Worm (Caenorhabditis elegans) whole organism, L1 larva: Measurements from ENCODE around the gene R10E4.1.

Source experiments
- C04F5.9 ChIP-seq: sonication (generic microtip); optimal IDR thresholded peaks from 2 replicates; lab custom pipeline; 2016; ENCODE audit warnings: missing genetic modification characterization, missing compliant biosample characterization
- F16B12.6 ChIP-seq: fragments of 150-350 bp; optimal IDR thresholded peaks from 2 replicates; lab custom pipeline; 2014; ENCODE audit warnings: missing biosample characterization, missing genetic modification characterization
- Y116A8C.19 ChIP-seq: sonication (generic microtip); optimal IDR thresholded peaks from 2 replicates; lab custom pipeline; 2016; ENCODE audit warnings: missing compliant biosample characterization, missing genetic modification characterization, borderline replicate concordance
- aha-1 ChIP-seq: fragments of 150-350 bp; optimal IDR thresholded peaks from 2 replicates; lab custom pipeline; 2014; ENCODE audit warnings: missing biosample characterization, missing genetic modification characterization
- alr-1 ChIP-seq: fragments of 200-800 bp; sonication (Bioruptor generic); optimal IDR thresholded peaks from 2 replicates; lab custom pipeline; 2018; ENCODE audit warnings: borderline replicate concordance, mild to moderate bottlenecking, missing genetic modification characterization, missing compliant biosample characterization
- ama-1 ChIP-seq: fragments of 150-350 bp; optimal IDR thresholded peaks from 2 replicates; lab custom pipeline; 2014
- ceh-8 ChIP-seq: fragments of 200-800 bp; sonication (Bioruptor generic); optimal IDR thresholded peaks from 2 replicates; lab custom pipeline; 2018; ENCODE audit warnings: mild to moderate bottlenecking, missing genetic modification characterization, moderate library complexity, missing compliant biosample characterization
- ces-1 ChIP-seq: fragments of 150-350 bp; optimal IDR thresholded peaks from 2 replicates; lab custom pipeline; 2014; ENCODE audit warnings: missing biosample characterization, missing genetic modification reagents, missing genetic modification characterization
- dpl-1 ChIP-seq, 3 experiments: fragments of 150-350 bp in 2 of 3; sonication (generic microtip) in 1 of 3; optimal IDR thresholded peaks; 2 replicates each; lab custom pipeline; 2014 to 2017; ENCODE audit warnings: missing biosample characterization in 3 of 3, missing genetic modification characterization in 3 of 3, missing genetic modification reagents in 3 of 3
- dsc-1 ChIP-seq: sonication (generic microtip); optimal IDR thresholded peaks from 2 replicates; lab custom pipeline; 2016; ENCODE audit warnings: mild to moderate bottlenecking, missing genetic modification characterization, missing compliant biosample characterization
- efl-1 ChIP-seq, 4 experiments: fragments of 150-350 bp; optimal IDR thresholded peaks in 3 of 4; peaks in 1 of 4; 1 replicate in 1 of 4; 2 replicates in 3 of 4; lab custom pipeline; 2014; ENCODE audit warnings: missing biosample characterization in 2 of 4, missing genetic modification characterization in 2 of 4, missing genetic modification reagents in 2 of 4
- egl-27 ChIP-seq, 2 experiments: fragments of 150-350 bp in 1 of 2; sonication (generic microtip); optimal IDR thresholded peaks; 3 replicates each; lab custom pipeline; 2017 to 2018; ENCODE audit warnings: missing biosample characterization in 2 of 2, missing genetic modification characterization in 2 of 2, missing genetic modification reagents in 2 of 2
- elt-2 ChIP-seq: sonication (generic microtip); optimal IDR thresholded peaks from 2 replicates; lab custom pipeline; 2016; ENCODE audit warnings: missing genetic modification characterization, mild to moderate bottlenecking, inconsistent platforms, missing compliant biosample characterization, missing genetic modification reagents
- elt-3 ChIP-seq, 6 experiments: fragments of 150-350 bp in 1 of 6; sonication (generic microtip); optimal IDR thresholded peaks; 2 replicates each; lab custom pipeline; 2017 to 2018; ENCODE audit warnings: missing biosample characterization in 6 of 6, missing genetic modification characterization in 6 of 6, inconsistent platforms in 1 of 6
- ets-5 ChIP-seq: fragments of 200-800 bp; sonication (Bioruptor generic); IDR thresholded peaks from 2 replicates; pipeline ENCODE4 v1.3.6; 2022; ENCODE audit warnings: missing genetic modification characterization, missing compliant biosample characterization
- fkh-8 ChIP-seq: sonication (generic microtip); optimal IDR thresholded peaks from 2 replicates; lab custom pipeline; 2016; ENCODE audit warnings: mild to moderate bottlenecking, missing genetic modification characterization, missing compliant biosample characterization
- hlh-4 ChIP-seq: sonication (generic microtip); optimal IDR thresholded peaks from 2 replicates; lab custom pipeline; 2016; ENCODE audit warnings: mild to moderate bottlenecking, missing genetic modification characterization, missing compliant biosample characterization
- isw-1 ChIP-seq: fragments of 200-800 bp; sonication (Bioruptor generic); IDR thresholded peaks from 2 replicates; pipeline ENCODE4 v1.3.6; 2022; ENCODE audit warnings: missing genetic modification characterization, missing compliant biosample characterization
- lin-35 ChIP-seq, 2 experiments: fragments of 150-350 bp; optimal IDR thresholded peaks; 2 replicates each; lab custom pipeline; 2014; ENCODE audit warnings: missing biosample characterization in 2 of 2, missing genetic modification characterization in 2 of 2, missing genetic modification reagents in 2 of 2
- lsy-2 ChIP-seq, 2 experiments: fragments of 150-350 bp; optimal IDR thresholded peaks; 2 replicates each; lab custom pipeline; 2014; ENCODE audit warnings: missing biosample characterization in 2 of 2, missing genetic modification characterization in 2 of 2
- mef-2 ChIP-seq: fragments of 150-350 bp; optimal IDR thresholded peaks from 2 replicates; lab custom pipeline; 2014; ENCODE audit warnings: missing biosample characterization, missing genetic modification characterization
- mep-1 ChIP-seq: fragments of 150-350 bp; optimal IDR thresholded peaks from 2 replicates; lab custom pipeline; 2014; ENCODE audit warnings: missing biosample characterization, missing genetic modification characterization
- nhr-11 ChIP-seq: fragments of 150-350 bp; optimal IDR thresholded peaks from 2 replicates; lab custom pipeline; 2014; ENCODE audit warnings: missing biosample characterization, missing genetic modification characterization
- nhr-19 ChIP-seq: fragments of 200-800 bp; sonication (Bioruptor generic); conservative IDR thresholded peaks from 2 replicates; pipeline ENCODE4 v1.3.6; 2022; ENCODE audit warnings: missing genetic modification characterization, missing compliant biosample characterization
- nhr-20 ChIP-seq: sonication (generic microtip); optimal IDR thresholded peaks from 2 replicates; lab custom pipeline; 2016; ENCODE audit warnings: mild to moderate bottlenecking, missing genetic modification characterization, missing compliant biosample characterization
- nhr-237 ChIP-seq: fragments of 150-350 bp; optimal IDR thresholded peaks from 2 replicates; lab custom pipeline; 2014; ENCODE audit warnings: missing biosample characterization, missing genetic modification characterization
- nhr-28 ChIP-seq: fragments of 150-350 bp; optimal IDR thresholded peaks from 2 replicates; lab custom pipeline; 2014; ENCODE audit warnings: missing biosample characterization, missing genetic modification characterization
- nhr-47 ChIP-seq: sonication (generic microtip); optimal IDR thresholded peaks from 2 replicates; lab custom pipeline; 2016; ENCODE audit warnings: mild to moderate bottlenecking, missing genetic modification characterization, moderate library complexity, missing compliant biosample characterization
- nhr-76 ChIP-seq: sonication (generic microtip); optimal IDR thresholded peaks from 2 replicates; lab custom pipeline; 2017; ENCODE audit warnings: missing biosample characterization, missing genetic modification characterization
- nhr-77 ChIP-seq: fragments of 150-350 bp; optimal IDR thresholded peaks from 2 replicates; lab custom pipeline; 2014; ENCODE audit warnings: missing biosample characterization, missing genetic modification characterization
- nhr-85 ChIP-seq: sonication (generic microtip); peaks from one replicate; lab custom pipeline; 2016; ENCODE audit warnings: missing genetic modification characterization, inconsistent platforms, missing compliant biosample characterization
- pag-3 ChIP-seq: sonication (generic microtip); optimal IDR thresholded peaks from 2 replicates; lab custom pipeline; 2017; ENCODE audit warnings: missing genetic modification characterization, mild to moderate bottlenecking, missing compliant biosample characterization, antibody characterized with exemption, borderline replicate concordance; ENCODE audit not compliant: insufficient read depth
- skn-1 ChIP-seq: fragments of 150-350 bp; optimal IDR thresholded peaks from 2 replicates; lab custom pipeline; 2014; ENCODE audit warnings: missing biosample characterization, missing genetic modification characterization
- snpc-4 ChIP-seq: fragments of 150-350 bp; optimal IDR thresholded peaks from 2 replicates; lab custom pipeline; 2014; ENCODE audit warnings: missing biosample characterization, missing genetic modification characterization
- snu-23 ChIP-seq: sonication (generic microtip); optimal IDR thresholded peaks from 2 replicates; lab custom pipeline; 2016; ENCODE audit warnings: missing genetic modification characterization, missing compliant biosample characterization
- sox-4 ChIP-seq: sonication (generic microtip); optimal IDR thresholded peaks from 2 replicates; lab custom pipeline; 2016; ENCODE audit warnings: missing genetic modification characterization, missing compliant biosample characterization
- unc-130 ChIP-seq: fragments of 150-350 bp; optimal IDR thresholded peaks from 2 replicates; lab custom pipeline; 2017; ENCODE audit warnings: missing biosample characterization, missing genetic modification characterization, inconsistent platforms
- unc-30 ChIP-seq: sonication (generic microtip); optimal IDR thresholded peaks from 2 replicates; lab custom pipeline; 2017; ENCODE audit warnings: missing biosample characterization, missing genetic modification characterization
- unc-98 ChIP-seq: fragments of 200-800 bp; sonication (Bioruptor generic); IDR thresholded peaks from 2 replicates; pipeline ENCODE4 v1.3.6; 2022; ENCODE audit warnings: missing genetic modification characterization, missing compliant biosample characterization
- zag-1 ChIP-seq: fragments of 150-350 bp; optimal IDR thresholded peaks from 2 replicates; lab custom pipeline; 2014; ENCODE audit warnings: missing biosample characterization, missing genetic modification characterization
- ztf-4 ChIP-seq: fragments of 150-350 bp; optimal IDR thresholded peaks from 2 replicates; lab custom pipeline; 2014; ENCODE audit warnings: missing biosample characterization, missing genetic modification characterization

The R10E4.1 gene

ce11 chrIII:4300989-4301498 lies 31.5 kb downstream of the R10E4.1 start, which contains the start of gene R10E4.11:
TSS of gene R10E4.11 (minus strand) at chrIII:4301039.
- no peak for TF ChIP-seq efl-1 (optimal IDR thresholded peaks at IDR 0.05; lab: Kevin White, UChicago)
- peak in 1 of 2 experiments; percentile 9 for TF ChIP-seq efl-1 (GFP tag; optimal IDR thresholded peaks at IDR 0.05 in 1 of 2; lab: Kevin White, UChicago)
- no peak for TF ChIP-seq egl-27 (tag; optimal IDR thresholded peaks at IDR 0.05; lab: Kevin White, UChicago)

- TF ChIP-seq nhr-47 (tag; lab: Kevin White, UChicago), result no peak
- TF ChIP-seq alr-1 (tag; lab: Kevin White, UChicago), result no peak
- TF ChIP-seq nhr-19, result no peak
- no peak for TF ChIP-seq unc-30 (tag; lab: Kevin White, UChicago)
- TF ChIP-seq, all 84 proteins: peak for 0
Observed at ce11 chrIII:4302293-4302692, 32.8 kb downstream of the R10E4.1 start, which contains the start of gene R10E4.9. TSS of gene R10E4.9 (minus strand) at chrIII:4302393.

DNA sequence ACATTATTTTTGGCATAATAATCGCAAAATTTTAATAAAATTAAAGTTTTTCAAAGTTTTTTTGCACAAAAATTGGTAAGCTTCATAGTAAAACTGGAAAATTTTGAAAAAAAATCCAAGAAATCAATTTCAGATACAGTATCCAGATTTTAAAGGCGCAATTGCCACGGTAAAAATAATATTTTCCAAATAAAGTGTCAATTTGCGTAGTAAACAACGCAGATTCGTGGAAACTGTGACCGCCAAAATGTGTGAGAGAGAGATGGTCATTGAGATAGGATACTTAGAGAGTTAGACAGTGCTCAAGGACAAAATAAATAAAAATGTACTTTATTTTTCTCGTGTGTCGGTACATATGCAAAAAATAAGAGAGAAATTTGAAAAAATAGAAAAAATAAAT lies 33.2 kb downstream of the R10E4.1 start:
- TF ChIP-seq skn-1 (tag; lab: Kevin White, UChicago) (no peak), C04F5.9 (tag; lab: Kevin White, UChicago) (no peak), aha-1 (tag; lab: Kevin White, UChicago) (no peak), efl-1 (optimal IDR thresholded peaks at IDR 0.05; lab: Kevin White, UChicago) (no peak), efl-1 (GFP tag; optimal IDR thresholded peaks at IDR 0.05 in 1 of 2; lab: Kevin White, UChicago) (peak in 1 of 2 experiments; percentile 88), nhr-85 (tag; lab: Kevin White, UChicago) (peak; percentile 73), mef-2 (tag; lab: Kevin White, UChicago) (no peak), nhr-20 (tag; lab: Kevin White, UChicago) (peak; percentile 4), ztf-4 (tag; lab: Kevin White, UChicago) (no peak), mep-1 (tag; lab: Kevin White, UChicago) (peak; percentile 52), nhr-11 (tag; lab: Kevin White, UChicago) (no peak)

ce11 chrIII:4309303-4309702 lies 39.8 kb downstream of the R10E4.1 start:
- TF ChIP-seq elt-2 (tag; lab: Kevin White, UChicago) (no peak), mef-2 (tag; lab: Kevin White, UChicago) (no peak), pag-3 (tag; lab: Kevin White, UChicago) (no peak), snpc-4 (no peak), hlh-4 (tag; lab: Kevin White, UChicago) (no peak), ama-1 (no peak), nhr-76 (tag; lab: Kevin White, UChicago) (no peak), nhr-47 (tag; lab: Kevin White, UChicago) (no peak), dpl-1 (GFP tag; optimal IDR thresholded peaks at IDR 0.05; lab: Kevin White, UChicago) (no peak), zag-1 (no peak), nhr-19 (no peak), egl-27 (tag; optimal IDR thresholded peaks at IDR 0.05; lab: Kevin White, UChicago) (no peak), skn-1 (tag; lab: Kevin White, UChicago) (no peak), ces-1 (GFP tag; lab: Kevin White, UChicago) (no peak), nhr-28 (tag; lab: Kevin White, UChicago) (no peak), elt-3 (tag; optimal IDR thresholded peaks at IDR 0.05; lab: Kevin White, UChicago) (no peak)

DNA sequence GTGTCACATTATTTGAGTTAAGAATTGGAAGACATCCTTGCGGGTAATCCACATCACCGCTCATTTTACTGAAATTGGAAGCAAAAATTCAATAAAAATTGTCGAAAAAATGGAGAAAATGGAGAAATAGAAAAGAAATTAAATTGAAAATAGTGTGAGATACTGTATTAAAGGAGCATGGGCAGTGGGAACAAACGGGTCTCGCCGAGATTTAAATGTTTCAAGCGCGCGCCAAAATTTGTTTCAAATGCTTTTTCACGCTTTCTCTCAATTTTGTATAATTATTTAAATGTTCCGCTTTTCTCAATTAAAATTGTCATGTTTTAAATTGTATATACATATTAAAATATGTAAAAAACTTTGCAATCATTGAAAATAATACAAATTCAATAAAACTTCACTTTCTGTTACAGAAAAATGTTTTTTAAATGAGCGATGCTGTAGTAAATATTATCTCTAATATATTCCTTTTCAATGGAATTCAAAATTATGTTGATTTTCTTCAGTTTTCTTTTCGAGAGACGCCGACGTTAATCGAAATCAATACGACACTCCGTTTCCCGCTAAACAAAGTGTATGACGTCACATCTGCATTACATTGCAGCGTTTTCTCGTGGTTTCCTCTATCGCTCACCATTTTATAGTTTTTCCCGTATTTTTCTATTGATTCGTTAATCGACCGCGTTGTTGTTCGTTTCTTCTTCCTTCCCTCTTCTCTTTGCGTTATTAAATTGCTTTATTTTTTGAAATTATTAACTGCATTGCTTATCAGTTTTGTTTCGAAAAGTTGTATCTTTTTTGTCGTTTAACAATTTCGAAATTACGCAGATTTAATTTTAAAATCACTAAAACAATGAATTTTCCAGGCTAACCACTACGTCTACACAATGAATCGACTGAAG lies 43.8 kb downstream of the R10E4.1 start, which contains the start of the genes evl-14 and dcn-1:
Gene evl-14, minus strand, starts transcription at position 68 of the 902 bp plus-strand sequence.
Gene dcn-1, plus strand, starts transcription at position 852 of the 902 bp plus-strand sequence.
- TF ChIP-seq nhr-85 (tag; lab: Kevin White, UChicago) (peak; percentile 36), C04F5.9 (tag; lab: Kevin White, UChicago) (no peak), F16B12.6 (tag; lab: Kevin White, UChicago) (peak; percentile 52), lin-35 (GFP tag; optimal IDR thresholded peaks at IDR 0.05; lab: Kevin White, UChicago) (peak; percentile 73 to 87), elt-2 (tag; lab: Kevin White, UChicago) (no peak), ets-5 (GFP tag; lab: Robert Waterston, UW) (no peak), nhr-77 (tag; lab: Kevin White, UChicago) (peak; percentile 39), lsy-2 (tag; optimal IDR thresholded peaks at IDR 0.05; lab: Kevin White, UChicago) (peak; percentile 81 to 90), unc-130 (tag; lab: Kevin White, UChicago) (peak; percentile 60), isw-1 (GFP tag; lab: Robert Waterston, UW) (peak; percentile 48), unc-98 (GFP tag; lab: Robert Waterston, UW) (no peak), snu-23 (GFP tag; lab: Kevin White, UChicago) (peak; percentile 91), snpc-4 (peak; percentile 11), nhr-47 (tag; lab: Kevin White, UChicago) (peak; percentile 79), Y116A8C.19 (tag; lab: Kevin White, UChicago) (no peak), nhr-20 (tag; lab: Kevin White, UChicago) (peak; percentile 86), fkh-8 (peak; percentile 83), sox-4 (tag; lab: Kevin White, UChicago) (no peak), ceh-8 (GFP tag; lab: Kevin White, UChicago) (no peak), nhr-237 (tag; lab: Kevin White, UChicago) (no peak), dsc-1 (tag; lab: Kevin White, UChicago) (peak; percentile 56)
